Fruit fly (Drosophila melanogaster) whole organism, embryonic: ENCODE data around the gene CG32625.
A peak's percentile ranks its signal among the peaks of the same experiment; 100 is the strongest.

Experiments used
- Aef1 ChIP-seq: fragments of 200-800 bp; sonication (Bioruptor generic); IDR thresholded peaks from 3 replicates; pipeline ENCODE4 v1.3.6; 2022; ENCODE audit warnings: missing biosample characterization, missing genetic modification characterization
- BtbVII ChIP-seq: fragments of 200-800 bp; sonication (Bioruptor generic); optimal IDR thresholded peaks from 3 replicates; lab custom pipeline; 2017; ENCODE audit warnings: missing biosample characterization, mild to moderate bottlenecking, missing genetic modification characterization
- CG10462 ChIP-seq: fragments of 200-800 bp; sonication (Bioruptor generic); optimal IDR thresholded peaks from 2 replicates; lab custom pipeline; 2016; ENCODE audit warnings: missing biosample characterization, missing genetic modification characterization
- CG12299 ChIP-seq: fragments of 200-800 bp; sonication (Bioruptor generic); optimal IDR thresholded peaks from 2 replicates; lab custom pipeline; 2018; ENCODE audit warnings: missing biosample characterization, mild to moderate bottlenecking, missing genetic modification characterization
- CG12769 ChIP-seq: fragments of 200-800 bp; sonication (Bioruptor generic); optimal IDR thresholded peaks from 2 replicates; lab custom pipeline; 2019; ENCODE audit warnings: missing biosample characterization, mild to moderate bottlenecking, missing genetic modification characterization, moderate library complexity
- CG12942 ChIP-seq: fragments of 200-800 bp; sonication (Bioruptor generic); optimal IDR thresholded peaks from 3 replicates; lab custom pipeline; 2016; ENCODE audit warnings: missing biosample characterization, missing genetic modification characterization
- CG13287 ChIP-seq: fragments of 200-800 bp; sonication (Bioruptor generic); IDR thresholded peaks from 2 replicates; pipeline ENCODE4 v1.3.6; 2022; ENCODE audit warnings: missing biosample characterization, missing genetic modification characterization; ENCODE audit not compliant: partially characterized antibody
- CG18599 ChIP-seq: fragments of 200-800 bp; sonication (Bioruptor generic); optimal IDR thresholded peaks from 3 replicates; lab custom pipeline; 2017; ENCODE audit warnings: missing biosample characterization, missing genetic modification characterization, mild to moderate bottlenecking, moderate library complexity, missing genetic modification reagents
- CG18764 ChIP-seq: fragments of 200-800 bp; sonication (Bioruptor generic); optimal IDR thresholded peaks from 3 replicates; lab custom pipeline; 2016; ENCODE audit warnings: missing biosample characterization, missing genetic modification characterization
- CG2199 ChIP-seq: fragments of 200-800 bp; sonication (Bioruptor generic); IDR thresholded peaks from 3 replicates; pipeline ENCODE4 v1.3.6; 2022; ENCODE audit warnings: missing biosample characterization, missing genetic modification characterization
- CG30431 ChIP-seq: fragments of 200-800 bp; sonication (Bioruptor generic); optimal IDR thresholded peaks from 2 replicates; lab custom pipeline; 2017; ENCODE audit warnings: missing biosample characterization, missing genetic modification characterization
- CG4282 ChIP-seq: fragments of 200-800 bp; sonication (Bioruptor generic); optimal IDR thresholded peaks from 2 replicates; lab custom pipeline; 2016; ENCODE audit warnings: missing biosample characterization, missing genetic modification characterization
- CG4707 ChIP-seq: fragments of 200-800 bp; sonication (Bioruptor generic); optimal IDR thresholded peaks from 2 replicates; lab custom pipeline; 2018; ENCODE audit warnings: missing biosample characterization, mild to moderate bottlenecking, missing genetic modification characterization, moderate library complexity
- CG6272 ChIP-seq: fragments of 200-800 bp; sonication (Bioruptor generic); IDR thresholded peaks from 2 replicates; pipeline ENCODE4 v1.3.6; 2022; ENCODE audit warnings: missing biosample characterization, missing genetic modification characterization
- CG6654 ChIP-seq: fragments of 200-800 bp; sonication (Bioruptor generic); optimal IDR thresholded peaks from 2 replicates; lab custom pipeline; 2017; ENCODE audit warnings: missing biosample characterization, mild to moderate bottlenecking, missing genetic modification characterization
- CG6689 ChIP-seq: fragments of 200-800 bp; sonication (Bioruptor generic); IDR thresholded peaks from 2 replicates; pipeline ENCODE4 v1.3.6; 2022; ENCODE audit warnings: missing biosample characterization, missing genetic modification characterization
- CG8089 ChIP-seq: fragments of 200-800 bp; sonication (Bioruptor generic); optimal IDR thresholded peaks from 3 replicates; lab custom pipeline; 2016; ENCODE audit warnings: missing biosample characterization, missing genetic modification characterization
- CkIIα-i1 ChIP-seq: fragments of 200-800 bp; sonication (Bioruptor generic); IDR thresholded peaks from 2 replicates; pipeline ENCODE4 v1.3.6; 2022; ENCODE audit warnings: missing biosample characterization, missing genetic modification characterization
- Dad ChIP-seq: fragments of 200-800 bp; sonication (Bioruptor generic); optimal IDR thresholded peaks from 3 replicates; lab custom pipeline; 2016; ENCODE audit warnings: missing biosample characterization, missing genetic modification characterization
- Dip2 ChIP-seq: fragments of 200-800 bp; sonication (Bioruptor generic); IDR thresholded peaks from 2 replicates; pipeline ENCODE4 v1.3.6; 2022; ENCODE audit warnings: missing biosample characterization, missing genetic modification characterization
- Doc2 ChIP-seq: fragments of 200-800 bp; sonication (Bioruptor generic); IDR thresholded peaks from 2 replicates; pipeline ENCODE4 v1.3.6; 2022; ENCODE audit warnings: missing biosample characterization, missing genetic modification characterization
- Drgx ChIP-seq: fragments of 200-800 bp; sonication (Bioruptor generic); IDR thresholded peaks from 2 replicates; pipeline ENCODE4 v1.3.6; 2022; ENCODE audit warnings: missing biosample characterization, missing genetic modification characterization
- Ets65A ChIP-seq: fragments of 200-800 bp; sonication (Bioruptor generic); peaks from one replicate; lab custom pipeline; 2016; ENCODE audit warnings: missing biosample characterization, missing genetic modification characterization
- Gsc ChIP-seq: fragments of 200-800 bp; sonication (Bioruptor generic); IDR thresholded peaks from 2 replicates; pipeline ENCODE4 v1.3.6; 2022; ENCODE audit warnings: missing biosample characterization, missing genetic modification characterization
- Hey ChIP-seq: fragments of 200-800 bp; sonication (Bioruptor generic); optimal IDR thresholded peaks from 3 replicates; lab custom pipeline; 2018; ENCODE audit warnings: missing biosample characterization, mild to moderate bottlenecking, missing genetic modification characterization
- MTF-1 ChIP-seq: fragments of 200-800 bp; sonication (Bioruptor generic); optimal IDR thresholded peaks from 2 replicates; lab custom pipeline; 2018; ENCODE audit warnings: missing biosample characterization, mild to moderate bottlenecking, missing genetic modification characterization, borderline replicate concordance
- NK7.1 ChIP-seq: fragments of 200-800 bp; sonication (Bioruptor generic); optimal IDR thresholded peaks from 3 replicates; lab custom pipeline; 2016; ENCODE audit warnings: missing biosample characterization, missing genetic modification characterization
- Optix ChIP-seq: fragments of 200-800 bp; sonication (Bioruptor generic); IDR thresholded peaks from 3 replicates; pipeline ENCODE4 v1.3.6; 2022; ENCODE audit warnings: missing biosample characterization, missing genetic modification characterization
- Ptx1 ChIP-seq: fragments of 200-800 bp; sonication (Bioruptor generic); IDR thresholded peaks from 2 replicates; pipeline ENCODE4 v1.3.6; 2022; ENCODE audit warnings: missing biosample characterization, missing genetic modification characterization
- Sin3A ChIP-seq: fragments of >200 bp; optimal IDR thresholded peaks from 2 replicates; lab custom pipeline; 2018
- btn ChIP-seq: fragments of 200-800 bp; sonication (Bioruptor generic); optimal IDR thresholded peaks from 2 replicates; lab custom pipeline; 2016; ENCODE audit warnings: missing biosample characterization, missing genetic modification characterization
- ems ChIP-seq: fragments of 200-800 bp; sonication (Bioruptor generic); optimal IDR thresholded peaks from 3 replicates; lab custom pipeline; 2016; ENCODE audit warnings: missing biosample characterization, missing genetic modification characterization
- eve ChIP-seq, 2 experiments: fragments of >200 bp; optimal IDR thresholded peaks; 2 replicates each; lab custom pipeline; 2017; ENCODE audit warnings: missing biosample characterization in 2 of 2, missing genetic modification characterization in 2 of 2
- fu2 ChIP-seq: fragments of 200-800 bp; sonication (Bioruptor generic); optimal IDR thresholded peaks from 2 replicates; lab custom pipeline; 2016; ENCODE audit warnings: missing biosample characterization, missing genetic modification characterization
- klu ChIP-seq: fragments of 200-800 bp; sonication (Bioruptor generic); IDR thresholded peaks from 2 replicates; pipeline ENCODE4 v1.3.6; 2022; ENCODE audit warnings: missing biosample characterization, missing genetic modification characterization
- nerfin-2 ChIP-seq: fragments of 200-800 bp; sonication (Bioruptor generic); IDR thresholded peaks from 2 replicates; pipeline ENCODE4 v1.3.6; 2022; ENCODE audit warnings: missing biosample characterization, missing genetic modification characterization; ENCODE audit not compliant: partially characterized antibody
- nmo ChIP-seq: fragments of 200-800 bp; sonication (Bioruptor generic); optimal IDR thresholded peaks from 2 replicates; lab custom pipeline; 2018; ENCODE audit warnings: missing biosample characterization, mild to moderate bottlenecking, missing genetic modification characterization, moderate library complexity
- odd ChIP-seq: fragments of 200-800 bp; sonication (Bioruptor generic); optimal IDR thresholded peaks from 2 replicates; lab custom pipeline; 2017; ENCODE audit warnings: missing biosample characterization, mild to moderate bottlenecking, missing genetic modification characterization
- pb ChIP-seq: fragments of 200-800 bp; sonication (Bioruptor generic); optimal IDR thresholded peaks from 3 replicates; lab custom pipeline; 2016; ENCODE audit warnings: missing biosample characterization, missing genetic modification characterization
- pros ChIP-seq: fragments of 200-800 bp; sonication (Bioruptor generic); optimal IDR thresholded peaks from 3 replicates; lab custom pipeline; 2019; ENCODE audit warnings: missing biosample characterization, mild to moderate bottlenecking, missing genetic modification characterization, moderate library complexity
- row ChIP-seq: fragments of 200-800 bp; sonication (Bioruptor generic); IDR thresholded peaks from 3 replicates; pipeline ENCODE4 v1.3.6; 2022; ENCODE audit warnings: missing biosample characterization, missing genetic modification characterization
- sens ChIP-seq: fragments of 200-800 bp; sonication (Bioruptor generic); peaks from one replicate; lab custom pipeline; 2016; ENCODE audit warnings: missing biosample characterization, missing genetic modification characterization
- sens-2 ChIP-seq: fragments of 200-800 bp; sonication (Bioruptor generic); IDR thresholded peaks from 2 replicates; pipeline ENCODE4 v1.3.6; 2022; ENCODE audit warnings: missing biosample characterization, missing genetic modification characterization
- sna ChIP-seq: fragments of 200-800 bp; sonication (Bioruptor generic); IDR thresholded peaks from 2 replicates; pipeline ENCODE4 v1.3.6; 2022; ENCODE audit warnings: missing biosample characterization, missing genetic modification characterization; ENCODE audit not compliant: partially characterized antibody
- tgo ChIP-seq: fragments of 200-800 bp; sonication (Bioruptor generic); IDR thresholded peaks from 3 replicates; pipeline ENCODE4 v1.3.6; 2022; ENCODE audit warnings: missing biosample characterization, missing genetic modification characterization
- trem ChIP-seq: fragments of 200-800 bp; optimal IDR thresholded peaks from 3 replicates; lab custom pipeline; 2019; ENCODE audit warnings: missing biosample characterization, mild to moderate bottlenecking, missing genetic modification characterization, moderate library complexity

Gene CG32625

dm6 chrX:13805554-13805953, 48.9 kb upstream of the CG32625 start (continued):
- no peak for TF ChIP-seq btn (GFP tag; lab: Kevin White, UChicago)
- no peak for TF ChIP-seq klu (GFP tag; lab: Robert Waterston, UW)
- TF ChIP-seq BtbVII (GFP tag; lab: Kevin White, UChicago) = no peak
- TF ChIP-seq fu2 (GFP tag; lab: Kevin White, UChicago) = no peak
- TF ChIP-seq CG18599 = no peak
- no peak for TF ChIP-seq Optix (GFP tag; lab: Robert Waterston, UW)
- no peak for TF ChIP-seq CG6689
- TF ChIP-seq Sin3A (lab: Kevin White, UChicago) = no peak
- 0 out of 2 replicates have a peak, but pooled peaks have one; percentile 6 for TF ChIP-seq Drgx (GFP tag; lab: Robert Waterston, UW)
- 0 out of 3 replicates have a peak, but pooled peaks have one; percentile 8 for TF ChIP-seq row (GFP tag; lab: Robert Waterston, UW)
- TF ChIP-seq nerfin-2 (GFP tag; lab: Robert Waterston, UW) = no peak
- no peak for TF ChIP-seq CG18764 (GFP tag; lab: Kevin White, UChicago)
- TF ChIP-seq Aef1 (GFP tag; lab: Robert Waterston, UW) = no peak
- TF ChIP-seq CG6654 = no peak
- no peak for TF ChIP-seq CG6272 (GFP tag; lab: Robert Waterston, UW)
- TF ChIP-seq CG10462 (GFP tag; lab: Kevin White, UChicago) = no peak
- no peak for TF ChIP-seq MTF-1
- no peak for TF ChIP-seq pb (GFP tag; lab: Kevin White, UChicago)
- no peak for TF ChIP-seq Hey (tag; lab: Kevin White, UChicago)
- no peak for TF ChIP-seq Dad (GFP tag; lab: Kevin White, UChicago)
- no peak for TF ChIP-seq CG12299 (tag; lab: Kevin White, UChicago)
- TF ChIP-seq eve (GFP tag; optimal IDR thresholded peaks at IDR 0.05; lab: Kevin White, UChicago) = no peak
- TF ChIP-seq sens (GFP tag; lab: Kevin White, UChicago) = peak; percentile 87
- no peak for TF ChIP-seq Dip2 (GFP tag; lab: Robert Waterston, UW)
- no peak for TF ChIP-seq NK7.1 (GFP tag; lab: Kevin White, UChicago)
- TF ChIP-seq CG13287 (GFP tag; lab: Robert Waterston, UW) = no peak
- TF ChIP-seq Doc2 (GFP tag; lab: Robert Waterston, UW) = no peak
- peak; percentile 23 for TF ChIP-seq nmo (GFP tag; lab: Kevin White, UChicago)
- no peak for TF ChIP-seq CG4282 (GFP tag; lab: Kevin White, UChicago)
- no peak for TF ChIP-seq CG30431
- TF ChIP-seq Ptx1 (GFP tag; lab: Robert Waterston, UW) = no peak
- TF ChIP-seq tgo (GFP tag; lab: Robert Waterston, UW) = no peak
- TF ChIP-seq Ets65A (GFP tag; lab: Kevin White, UChicago) = no peak
- TF ChIP-seq CG4707 (GFP tag; lab: Kevin White, UChicago) = no peak
- no peak for TF ChIP-seq CG12942 (GFP tag; lab: Kevin White, UChicago)
- TF ChIP-seq ems (GFP tag; lab: Kevin White, UChicago) = no peak
- no peak for TF ChIP-seq CG12769 (tag; lab: Kevin White, UChicago)
- TF ChIP-seq sna (GFP tag; lab: Robert Waterston, UW) = no peak
- TF ChIP-seq CG2199 = 0 out of 3 replicates have a peak, but pooled peaks have one; percentile 66
- no peak for TF ChIP-seq sens-2 (GFP tag; lab: Robert Waterston, UW)
- TF ChIP-seq Gsc = no peak
- TF ChIP-seq pros = no peak
- TF ChIP-seq trem = no peak
- no peak for TF ChIP-seq CkIIα-i1 (GFP tag; lab: Robert Waterston, UW)
- no peak for TF ChIP-seq CG8089 (GFP tag; lab: Kevin White, UChicago)
- no peak for TF ChIP-seq odd
